Worm (Caenorhabditis elegans) whole organism, young adult: ENCODE measurements around the gene F43E2.1.
A peak's percentile ranks its signal among the peaks of the same experiment; 100 is the strongest.

ENCODE experiments used
- B0035.1 ChIP-seq: sonication (generic microtip); optimal IDR thresholded peaks from 2 replicates; lab custom pipeline; 2016; ENCODE audit warnings: missing genetic modification characterization, mild to moderate bottlenecking, missing compliant biosample characterization, missing genotype, missing genetic modification reagents
- K11D2.4 ChIP-seq: fragments of 200-800 bp; sonication (Bioruptor generic); IDR thresholded peaks from 2 replicates; pipeline ENCODE4 v1.3.6; 2022; ENCODE audit warnings: missing genetic modification reagents, missing genetic modification characterization, missing compliant biosample characterization
- T26A5.8 ChIP-seq: sonication (generic microtip); optimal IDR thresholded peaks from 2 replicates; lab custom pipeline; 2016; ENCODE audit warnings: missing genetic modification characterization, missing compliant biosample characterization
- Y53G8AR.9 ChIP-seq: fragments of 200-800 bp; sonication (Bioruptor generic); conservative IDR thresholded peaks from 2 replicates; pipeline ENCODE4 v1.3.6; 2022; ENCODE audit warnings: missing genetic modification reagents, missing genetic modification characterization, missing compliant biosample characterization
- akir-1 ChIP-seq: fragments of 200-800 bp; sonication (Bioruptor generic); optimal IDR thresholded peaks from 2 replicates; lab custom pipeline; 2018; ENCODE audit warnings: mild to moderate bottlenecking, missing genetic modification characterization, moderate library complexity, missing compliant biosample characterization
- attf-6 ChIP-seq: fragments of 200-800 bp; sonication (Bioruptor generic); IDR thresholded peaks from 2 replicates; pipeline ENCODE4 v1.3.6; 2022; ENCODE audit warnings: missing genetic modification reagents, missing genetic modification characterization, missing compliant biosample characterization
- cebp-1 ChIP-seq, 2 experiments: fragments of 200-800 bp in 1 of 2; sonication (Bioruptor generic) in 1 of 2; sonication (generic microtip) in 1 of 2; IDR thresholded peaks in 1 of 2; optimal IDR thresholded peaks in 1 of 2; 2 replicates each; pipeline versions ENCODE4 v1.3.6 to Lab custom; 2017 to 2022; ENCODE audit warnings: missing compliant biosample characterization in 2 of 2, missing genetic modification characterization in 2 of 2, mild to moderate bottlenecking in 1 of 2, missing genetic modification reagents in 1 of 2, moderate library complexity in 1 of 2
- chd-7 ChIP-seq: sonication (generic microtip); optimal IDR thresholded peaks from 2 replicates; lab custom pipeline; 2016; ENCODE audit warnings: mild to moderate bottlenecking, missing genetic modification characterization, moderate library complexity, missing compliant biosample characterization
- mcd-1 ChIP-seq: fragments of 200-800 bp; sonication (Bioruptor generic); IDR thresholded peaks from 2 replicates; pipeline ENCODE4 v1.3.6; 2022; ENCODE audit warnings: missing genetic modification reagents, missing genetic modification characterization, missing compliant biosample characterization
- nhr-80 ChIP-seq: sonication (generic microtip); optimal IDR thresholded peaks from 2 replicates; lab custom pipeline; 2016; ENCODE audit warnings: missing genetic modification characterization, missing compliant biosample characterization
- tbp1 ChIP-seq: fragments of 200-800 bp; sonication (Bioruptor generic); optimal IDR thresholded peaks from 2 replicates; lab custom pipeline; 2018; ENCODE audit warnings: mild to moderate bottlenecking, missing genetic modification characterization, missing compliant biosample characterization
- zfh-2 ChIP-seq: fragments of 200-800 bp; sonication (Bioruptor generic); conservative IDR thresholded peaks from 2 replicates; pipeline ENCODE4 v1.3.6; 2022; ENCODE audit warnings: missing genetic modification reagents, missing genetic modification characterization, missing compliant biosample characterization
- ztf-18 ChIP-seq: sonication (generic microtip); optimal IDR thresholded peaks from 2 replicates; lab custom pipeline; 2016; ENCODE audit warnings: missing genotype, mild to moderate bottlenecking, missing genetic modification characterization, missing compliant biosample characterization

F43E2.1 gene

ce11 chrII:7420157-7420556 is 45.1 kb downstream of the F43E2.1 start:
- TF ChIP-seq attf-6 (GFP tag; lab: Robert Waterston, UW) (no peak), K11D2.4 (GFP tag; lab: Robert Waterston, UW) (no peak), T26A5.8 (tag; lab: Kevin White, UChicago) (no peak), akir-1 (GFP tag; lab: Kevin White, UChicago) (no peak), zfh-2 (GFP tag; lab: Robert Waterston, UW) (no peak), tbp1 (GFP tag; lab: Kevin White, UChicago) (no peak), mcd-1 (no peak), Y53G8AR.9 (GFP tag; lab: Robert Waterston, UW) (no peak), B0035.1 (no peak), ztf-18 (tag; lab: Kevin White, UChicago) (no peak)
- TF ChIP-seq, all 124 proteins: peak for 0

DNA sequence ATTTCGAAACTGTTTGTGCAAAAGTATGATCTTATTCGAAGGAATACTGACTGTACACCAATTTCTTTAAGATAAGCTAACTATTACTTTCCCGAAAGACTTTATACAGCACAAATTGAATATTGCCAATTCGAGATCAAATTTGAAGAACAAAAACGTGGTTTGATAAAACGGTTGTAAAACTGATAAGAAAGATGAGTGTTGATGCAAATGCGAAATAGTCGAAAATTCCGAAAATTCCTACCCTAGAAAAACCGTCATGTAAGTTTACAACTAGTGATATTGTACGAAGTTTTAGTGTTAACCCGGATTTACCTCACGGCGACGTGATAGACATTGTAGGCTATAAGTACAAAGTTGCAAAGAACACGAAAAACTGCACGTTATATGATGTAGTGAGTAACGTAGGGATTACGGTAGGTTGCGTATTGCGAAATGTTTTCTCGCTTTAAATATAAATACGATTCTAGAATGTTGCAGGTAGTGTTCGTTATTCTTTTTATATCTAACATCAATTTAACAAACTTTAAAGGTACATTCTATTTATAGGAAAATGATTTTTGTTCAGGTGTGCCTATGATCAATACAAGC is 45.8 kb downstream of the F43E2.1 start:
- TF ChIP-seq nhr-80 (peak; percentile 23), chd-7 (no peak), cebp-1 (GFP tag; IDR thresholded peaks at IDR 0.05; lab: Robert Waterston, UW) (peak; percentile 56), cebp-1 (tag; optimal IDR thresholded peaks at IDR 0.05; lab: Kevin White, UChicago) (no peak)
